Worm (Caenorhabditis elegans) whole organism, early embryonic: Measurements from ENCODE around the gene vglu-3.

Source experiments
- F13C5.2 ChIP-seq: sonication (generic microtip); optimal IDR thresholded peaks from 2 replicates; lab custom pipeline; 2017; ENCODE audit warnings: mild to moderate bottlenecking, missing genetic modification characterization, inconsistent platforms, missing compliant biosample characterization
- aly-1 ChIP-seq: sonication (generic microtip); optimal IDR thresholded peaks from 2 replicates; lab custom pipeline; 2016; ENCODE audit warnings: missing genetic modification characterization, missing compliant biosample characterization
- ama-1 ChIP-seq: fragments of 150-350 bp; optimal IDR thresholded peaks from 2 replicates; lab custom pipeline; 2014
- ceh-13 ChIP-seq: fragments of 200-800 bp; sonication (Bioruptor generic); optimal IDR thresholded peaks from 2 replicates; lab custom pipeline; 2018; ENCODE audit warnings: mild to moderate bottlenecking, missing genetic modification characterization, missing compliant biosample characterization
- ceh-36 ChIP-seq: sonication (generic microtip); optimal IDR thresholded peaks from 2 replicates; lab custom pipeline; 2016; ENCODE audit warnings: missing genetic modification characterization, inconsistent platforms, missing compliant biosample characterization
- hmg-4 ChIP-seq: fragments of 200-800 bp; sonication (Bioruptor generic); optimal IDR thresholded peaks from 2 replicates; lab custom pipeline; 2018; ENCODE audit warnings: mild to moderate bottlenecking, missing genetic modification characterization, missing compliant biosample characterization
- hnd-1 ChIP-seq: sonication (generic microtip); optimal IDR thresholded peaks from 2 replicates; lab custom pipeline; 2016; ENCODE audit warnings: missing genetic modification characterization, missing compliant biosample characterization
- pes-1 ChIP-seq: fragments of 200-800 bp; sonication (Bioruptor generic); IDR thresholded peaks from 2 replicates; pipeline ENCODE4 v1.3.6; 2022; ENCODE audit warnings: missing genetic modification reagents, missing genetic modification characterization, missing compliant biosample characterization
- scrt-1 ChIP-seq: fragments of 200-800 bp; sonication (Bioruptor generic); IDR thresholded peaks from 2 replicates; pipeline ENCODE4 v1.3.6; 2022; ENCODE audit warnings: missing genetic modification characterization, missing compliant biosample characterization
- sea-1 ChIP-seq: fragments of 200-800 bp; sonication (Bioruptor generic); conservative IDR thresholded peaks from 2 replicates; pipeline ENCODE4 v1.3.6; 2022; ENCODE audit warnings: missing genetic modification characterization, missing compliant biosample characterization
- tbx-11 ChIP-seq: fragments of 200-800 bp; sonication (Bioruptor generic); IDR thresholded peaks from 2 replicates; pipeline ENCODE4 v1.3.6; 2022; ENCODE audit warnings: missing genetic modification characterization, missing compliant biosample characterization
- tbx-37 ChIP-seq: fragments of 200-800 bp; sonication (Bioruptor generic); conservative IDR thresholded peaks from 2 replicates; pipeline ENCODE4 v1.3.6; 2022; ENCODE audit warnings: missing genetic modification reagents, missing genetic modification characterization, missing compliant biosample characterization
- tra-4 ChIP-seq: sonication (generic microtip); optimal IDR thresholded peaks from 2 replicates; lab custom pipeline; 2017; ENCODE audit warnings: missing genetic modification characterization, missing compliant biosample characterization

- no peak for TF ChIP-seq ceh-36
- no peak for TF ChIP-seq sea-1 (GFP tag; lab: Robert Waterston, UW)
- no peak for TF ChIP-seq ama-1 (lab: Kevin White, UChicago)
- no peak for TF ChIP-seq pes-1 (GFP tag; lab: Robert Waterston, UW)
- TF ChIP-seq tbx-37 (GFP tag; lab: Robert Waterston, UW) = no peak
- TF ChIP-seq aly-1 (tag; lab: Kevin White, UChicago) = no peak
- no peak for TF ChIP-seq scrt-1 (GFP tag; lab: Robert Waterston, UW)
- no peak for TF ChIP-seq hmg-4 (GFP tag; lab: Kevin White, UChicago)
- TF ChIP-seq tra-4 (tag; lab: Kevin White, UChicago) = no peak
- no peak for TF ChIP-seq ceh-13 (GFP tag; lab: Kevin White, UChicago)
- no peak for TF ChIP-seq hnd-1
- no peak for TF ChIP-seq F13C5.2 (tag; lab: Kevin White, UChicago)
- TF ChIP-seq tbx-11 (GFP tag; lab: Robert Waterston, UW) = no peak
Observed at ce11 chrIII:10305295-10305694, 5.1 kb downstream of the vglu-3 start.
